Fruit fly (Drosophila melanogaster) whole organism, embryonic: Measurements from ENCODE around the gene CG7675.

Source experiments
- Abd-B ChIP-seq: fragments of 200-800 bp; sonication (Bioruptor generic); optimal IDR thresholded peaks from 2 replicates; lab custom pipeline; 2018; ENCODE audit warnings: missing biosample characterization, mild to moderate bottlenecking, missing genetic modification characterization, moderate library complexity
- CG10431 ChIP-seq: fragments of 200-800 bp; sonication (Bioruptor generic); optimal IDR thresholded peaks from 3 replicates; lab custom pipeline; 2018; ENCODE audit warnings: missing biosample characterization, mild to moderate bottlenecking, missing genetic modification characterization
- CG10959 ChIP-seq: fragments of 200-800 bp; sonication (Bioruptor generic); IDR thresholded peaks from 2 replicates; pipeline ENCODE4 v1.3.6; 2022; ENCODE audit warnings: missing biosample characterization, missing genetic modification characterization
- CG12299 ChIP-seq: fragments of 200-800 bp; sonication (Bioruptor generic); optimal IDR thresholded peaks from 2 replicates; lab custom pipeline; 2018; ENCODE audit warnings: missing biosample characterization, mild to moderate bottlenecking, missing genetic modification characterization
- CG13624 ChIP-seq: fragments of 200-800 bp; sonication (Bioruptor generic); optimal IDR thresholded peaks from 2 replicates; lab custom pipeline; 2016; ENCODE audit warnings: missing biosample characterization, missing genetic modification characterization
- CG13894 ChIP-seq: fragments of 200-800 bp; sonication (Bioruptor generic); optimal IDR thresholded peaks from 3 replicates; lab custom pipeline; 2018; ENCODE audit warnings: missing biosample characterization, mild to moderate bottlenecking, missing genetic modification characterization, moderate library complexity
- CG14710 ChIP-seq: fragments of 200-800 bp; sonication (Bioruptor generic); optimal IDR thresholded peaks from 3 replicates; lab custom pipeline; 2019; ENCODE audit warnings: missing biosample characterization, mild to moderate bottlenecking, missing genetic modification characterization, moderate library complexity
- CG16813 ChIP-seq: fragments of 200-800 bp; sonication (Bioruptor generic); IDR thresholded peaks from 3 replicates; pipeline ENCODE4 v1.3.6; 2022; ENCODE audit warnings: missing biosample characterization, missing genetic modification characterization; ENCODE audit not compliant: partially characterized antibody
- CG17829 ChIP-seq: fragments of 200-800 bp; optimal IDR thresholded peaks from 2 replicates; lab custom pipeline; 2019; ENCODE audit warnings: missing biosample characterization, mild to moderate bottlenecking, missing genetic modification characterization, moderate library complexity
- CG18262 ChIP-seq: fragments of 200-800 bp; optimal IDR thresholded peaks from 3 replicates; lab custom pipeline; 2019; ENCODE audit warnings: missing biosample characterization, mild to moderate bottlenecking, missing genetic modification characterization, moderate library complexity
- CG2202 ChIP-seq: fragments of 200-800 bp; sonication (Bioruptor generic); optimal IDR thresholded peaks from 2 replicates; lab custom pipeline; 2018; ENCODE audit warnings: missing biosample characterization, mild to moderate bottlenecking, missing genetic modification characterization
- CG31441 ChIP-seq: fragments of 200-800 bp; sonication (Bioruptor generic); IDR thresholded peaks from 2 replicates; pipeline ENCODE4 v1.3.6; 2022; ENCODE audit warnings: missing biosample characterization, missing genetic modification characterization
- CG3726 ChIP-seq: fragments of 200-800 bp; sonication (Bioruptor generic); IDR thresholded peaks from 3 replicates; pipeline ENCODE4, ENCODE4 v1.3.6; 2022; ENCODE audit warnings: missing biosample characterization, missing genetic modification characterization
- CG3847 ChIP-seq: fragments of 200-800 bp; sonication (Bioruptor generic); IDR thresholded peaks from 2 replicates; pipeline ENCODE4 v1.3.6; 2022; ENCODE audit warnings: missing biosample characterization, missing genetic modification characterization
- CG42726 ChIP-seq: fragments of 200-800 bp; sonication (Bioruptor generic); IDR thresholded peaks from 2 replicates; pipeline ENCODE4 v1.3.6; 2022; ENCODE audit warnings: missing biosample characterization, missing genetic modification characterization; ENCODE audit not compliant: partially characterized antibody
- CG7928 ChIP-seq: fragments of 200-800 bp; sonication (Bioruptor generic); optimal IDR thresholded peaks from 2 replicates; lab custom pipeline; 2017; ENCODE audit warnings: missing biosample characterization, mild to moderate bottlenecking, missing genetic modification characterization
- CG7963 ChIP-seq: fragments of 200-800 bp; sonication (Bioruptor generic); IDR thresholded peaks from 3 replicates; pipeline ENCODE4 v1.3.6; 2022; ENCODE audit warnings: missing biosample characterization, missing genetic modification characterization; ENCODE audit not compliant: partially characterized antibody
- CG9876 ChIP-seq: fragments of 200-800 bp; sonication (Bioruptor generic); optimal IDR thresholded peaks from 2 replicates; lab custom pipeline; 2016; ENCODE audit warnings: missing biosample characterization, missing genetic modification characterization
- CHES-1-like ChIP-seq: fragments of 200-800 bp; sonication (Bioruptor generic); optimal IDR thresholded peaks from 2 replicates; lab custom pipeline; 2016; ENCODE audit warnings: missing biosample characterization, missing genetic modification characterization
- CoRest ChIP-seq: fragments of 200-800 bp; sonication (Bioruptor generic); optimal IDR thresholded peaks from 3 replicates; lab custom pipeline; 2018; ENCODE audit warnings: missing biosample characterization, mild to moderate bottlenecking, missing genetic modification characterization, moderate library complexity
- Dbx ChIP-seq: fragments of 200-800 bp; sonication (Bioruptor generic); IDR thresholded peaks from 3 replicates; pipeline ENCODE4 v1.3.6; 2022; ENCODE audit warnings: missing biosample characterization, missing genetic modification characterization
- Dll ChIP-seq: fragments of 200-800 bp; sonication (Bioruptor generic); IDR thresholded peaks from 4 replicates; pipeline ENCODE4 v1.3.6; 2022; ENCODE audit warnings: missing biosample characterization, missing genetic modification characterization; ENCODE audit not compliant: partially characterized antibody
- E2f1 ChIP-seq: fragments of 200-800 bp; sonication (Bioruptor generic); IDR thresholded peaks from 2 replicates; pipeline ENCODE4 v1.3.6; 2022; ENCODE audit warnings: missing biosample characterization, missing genetic modification characterization
- Hmx ChIP-seq: fragments of 200-800 bp; sonication (Bioruptor generic); optimal IDR thresholded peaks from 2 replicates; lab custom pipeline; 2016; ENCODE audit warnings: missing biosample characterization, missing genetic modification characterization
- MTF-1 ChIP-seq: fragments of 200-800 bp; sonication (Bioruptor generic); optimal IDR thresholded peaks from 2 replicates; lab custom pipeline; 2018; ENCODE audit warnings: missing biosample characterization, mild to moderate bottlenecking, missing genetic modification characterization, borderline replicate concordance
- NfI ChIP-seq: fragments of 200-800 bp; sonication (Bioruptor generic); optimal IDR thresholded peaks from 3 replicates; lab custom pipeline; 2018; ENCODE audit warnings: missing biosample characterization, mild to moderate bottlenecking, missing genetic modification characterization, moderate library complexity
- Oaz ChIP-seq: fragments of 200-800 bp; sonication (Bioruptor generic); IDR thresholded peaks from 2 replicates; pipeline ENCODE4 v1.3.6; 2022; ENCODE audit warnings: missing biosample characterization, missing genetic modification characterization
- Optix ChIP-seq: fragments of 200-800 bp; sonication (Bioruptor generic); IDR thresholded peaks from 3 replicates; pipeline ENCODE4 v1.3.6; 2022; ENCODE audit warnings: missing biosample characterization, missing genetic modification characterization
- Taf1 ChIP-seq: fragments of 200-800 bp; sonication (Bioruptor generic); IDR thresholded peaks from 2 replicates; pipeline ENCODE4 v1.3.6; 2022; ENCODE audit warnings: missing biosample characterization, missing genetic modification characterization
- ase ChIP-seq: fragments of 200-800 bp; sonication (Bioruptor generic); IDR thresholded peaks from 3 replicates; pipeline ENCODE4 v1.3.6; 2022; ENCODE audit warnings: missing biosample characterization, missing genetic modification characterization
- br ChIP-seq: fragments of >200 bp; optimal IDR thresholded peaks from 2 replicates; lab custom pipeline; 2017
- disco-r ChIP-seq: fragments of 200-800 bp; sonication (Bioruptor generic); optimal IDR thresholded peaks from 2 replicates; lab custom pipeline; 2016; ENCODE audit warnings: missing biosample characterization, missing genetic modification characterization
- dmrt11E ChIP-seq: fragments of 200-800 bp; sonication (Bioruptor generic); optimal IDR thresholded peaks from 3 replicates; lab custom pipeline; 2018; ENCODE audit warnings: missing biosample characterization, mild to moderate bottlenecking, missing genetic modification characterization, moderate library complexity
- dmrt99B ChIP-seq: fragments of 200-800 bp; sonication (Bioruptor generic); optimal IDR thresholded peaks from 2 replicates; lab custom pipeline; 2018; ENCODE audit warnings: missing biosample characterization, mild to moderate bottlenecking, missing genetic modification characterization, moderate library complexity
- gt ChIP-seq: fragments of 200-800 bp; sonication (Bioruptor generic); IDR thresholded peaks from 2 replicates; pipeline ENCODE4 v1.3.6; 2022; ENCODE audit warnings: missing biosample characterization, missing genetic modification characterization
- jigr1 ChIP-seq: fragments of 200-800 bp; sonication (Bioruptor generic); IDR thresholded peaks from 3 replicates; pipeline ENCODE4 v1.3.6; 2022; ENCODE audit warnings: missing biosample characterization, missing genetic modification characterization
- lbe ChIP-seq: fragments of 200-800 bp; sonication (Bioruptor generic); optimal IDR thresholded peaks from 2 replicates; lab custom pipeline; 2016; ENCODE audit warnings: missing biosample characterization, mild to moderate bottlenecking, missing genetic modification characterization
- nmo ChIP-seq: fragments of 200-800 bp; sonication (Bioruptor generic); optimal IDR thresholded peaks from 2 replicates; lab custom pipeline; 2018; ENCODE audit warnings: missing biosample characterization, mild to moderate bottlenecking, missing genetic modification characterization, moderate library complexity
- odd ChIP-seq: fragments of 200-800 bp; sonication (Bioruptor generic); optimal IDR thresholded peaks from 2 replicates; lab custom pipeline; 2017; ENCODE audit warnings: missing biosample characterization, mild to moderate bottlenecking, missing genetic modification characterization
- ranshi ChIP-seq: fragments of 200-800 bp; sonication (Bioruptor generic); IDR thresholded peaks from 2 replicates; pipeline ENCODE4 v1.3.6; 2022; ENCODE audit warnings: missing biosample characterization, missing genetic modification characterization
- sc ChIP-seq, 3 experiments: fragments of >200 bp in 2 of 3; fragments of 200-800 bp in 1 of 3; sonication (Bioruptor generic) in 1 of 3; optimal IDR thresholded peaks; 2 replicates in 2 of 3; 3 replicates in 1 of 3; lab custom pipeline; 2017; ENCODE audit warnings: mild to moderate bottlenecking in 1 of 3, missing biosample characterization in 1 of 3, missing genetic modification characterization in 1 of 3, missing genetic modification reagents in 1 of 3
- scrt ChIP-seq: fragments of 200-800 bp; sonication (Bioruptor generic); optimal IDR thresholded peaks from 2 replicates; lab custom pipeline; 2018; ENCODE audit warnings: missing biosample characterization, mild to moderate bottlenecking, missing genetic modification characterization, moderate library complexity
- sens ChIP-seq: fragments of 200-800 bp; sonication (Bioruptor generic); peaks from one replicate; lab custom pipeline; 2016; ENCODE audit warnings: missing biosample characterization, missing genetic modification characterization
- slp2 ChIP-seq: fragments of 200-800 bp; sonication (Bioruptor generic); optimal IDR thresholded peaks from 2 replicates; lab custom pipeline; 2016; ENCODE audit warnings: missing biosample characterization, missing genetic modification characterization
- tll ChIP-seq, 2 experiments: fragments of 200-800 bp in 1 of 2; fragments of >200 bp in 1 of 2; sonication (Bioruptor generic) in 1 of 2; optimal IDR thresholded peaks; 2 replicates each; lab custom pipeline; 2017 to 2019; ENCODE audit warnings: missing biosample characterization in 2 of 2, missing genetic modification characterization in 2 of 2, mild to moderate bottlenecking in 1 of 2, moderate library complexity in 1 of 2
- twi ChIP-seq: fragments of 200-800 bp; optimal IDR thresholded peaks from 2 replicates; lab custom pipeline; 2019; ENCODE audit warnings: missing biosample characterization, mild to moderate bottlenecking, missing genetic modification characterization, moderate library complexity
- unpg ChIP-seq: fragments of 200-800 bp; sonication (Bioruptor generic); optimal IDR thresholded peaks from 3 replicates; lab custom pipeline; 2018; ENCODE audit warnings: missing biosample characterization, mild to moderate bottlenecking, missing genetic modification characterization, moderate library complexity
- vnd ChIP-seq: fragments of 200-800 bp; sonication (Bioruptor generic); IDR thresholded peaks from 3 replicates; pipeline ENCODE4 v1.3.6; 2022; ENCODE audit warnings: missing biosample characterization, missing genetic modification characterization; ENCODE audit not compliant: partially characterized antibody

CG7675 gene

DNA sequence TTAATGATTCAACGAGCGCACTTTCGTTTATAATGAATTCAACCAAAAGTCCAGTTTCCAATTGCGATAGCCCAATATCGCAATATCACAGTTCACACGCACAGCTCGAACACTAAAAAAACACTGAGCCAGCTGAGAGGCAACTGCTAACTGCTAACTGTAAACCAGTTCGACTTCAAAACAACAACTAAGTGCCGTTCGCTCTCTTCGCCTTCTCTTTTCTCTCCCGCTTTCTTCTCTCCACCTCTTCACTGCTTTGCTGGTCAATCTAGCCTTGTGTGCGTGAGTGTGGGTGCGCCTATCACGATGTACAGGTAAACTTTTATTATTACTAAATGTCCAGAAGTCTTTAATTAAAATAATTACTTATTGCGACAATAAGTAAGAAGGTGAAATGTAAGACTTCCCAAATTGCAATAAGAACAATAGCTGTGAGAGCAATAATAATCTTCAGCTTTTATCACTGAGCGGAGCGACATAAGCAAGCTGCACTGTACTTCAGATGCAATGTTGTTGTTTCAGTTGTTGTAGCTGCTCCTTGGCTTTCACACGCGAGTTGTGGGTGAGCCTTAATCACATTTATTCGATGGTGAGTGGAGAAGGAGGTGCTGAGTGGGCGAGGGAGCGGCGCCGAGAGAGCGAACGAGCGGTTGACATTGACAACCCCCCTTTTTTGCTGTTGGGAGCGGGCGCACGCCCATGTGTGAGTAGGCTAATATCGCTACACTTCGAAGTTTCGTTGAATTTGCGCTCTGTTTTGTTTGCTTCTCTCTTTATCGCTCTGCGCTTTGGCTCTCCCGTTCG lies 16.0 kb upstream of the CG7675 start, which contains the start of gene Vti1b (continued):
- 0 out of 4 replicates have a peak, but pooled peaks have one; percentile 29 for TF ChIP-seq Dll
- TF ChIP-seq CG42726 (GFP tag; lab: Robert Waterston, UW) = no peak
- peak; percentile 79 for TF ChIP-seq CG12299
- TF ChIP-seq CG31441 (GFP tag; lab: Robert Waterston, UW) = peak; percentile 86
- TF ChIP-seq CG3726 (GFP tag; lab: Robert Waterston, UW) = peak; percentile 81
- peak; percentile 90 for TF ChIP-seq CG13624 (GFP tag; lab: Kevin White, UChicago)
- TF ChIP-seq slp2 = peak; percentile 93
- TF ChIP-seq CG7928 = peak; percentile 71
- TF ChIP-seq CG16813 (GFP tag; lab: Robert Waterston, UW) = no peak
- TF ChIP-seq CG18262 (tag; lab: Kevin White, UChicago) = peak; percentile 96
- peak; percentile 87 for TF ChIP-seq Taf1 (GFP tag; lab: Robert Waterston, UW)
- peak; percentile 85 for TF ChIP-seq CG9876 (GFP tag; lab: Kevin White, UChicago)
- TF ChIP-seq NfI (GFP tag; lab: Kevin White, UChicago) = peak; percentile 95
- TF ChIP-seq Oaz (GFP tag; lab: Robert Waterston, UW) = peak; percentile 79
- TF ChIP-seq CG2202 = peak; percentile 94
- peak; percentile 88 for TF ChIP-seq Dbx (GFP tag; lab: Robert Waterston, UW)
- peak; percentile 90 for TF ChIP-seq CHES-1-like (GFP tag; lab: Kevin White, UChicago)
- TF ChIP-seq CoRest (tag; lab: Kevin White, UChicago) = peak; percentile 95
- no peak for TF ChIP-seq sc (optimal IDR thresholded peaks at IDR 0.05; lab: Kevin White, UChicago)
- peak; percentile 93 for TF ChIP-seq sc (GFP tag; optimal IDR thresholded peaks at IDR 0.05; lab: Kevin White, UChicago)
- peak; percentile 90 for TF ChIP-seq E2f1 (GFP tag; lab: Robert Waterston, UW)
- TF ChIP-seq Abd-B (GFP tag; lab: Kevin White, UChicago) = peak; percentile 91
- TF ChIP-seq lbe (GFP tag; lab: Kevin White, UChicago) = peak; percentile 93
- TF ChIP-seq sens (GFP tag; lab: Kevin White, UChicago) = peak; percentile 98
- peak; percentile 86 for TF ChIP-seq Hmx (GFP tag; lab: Kevin White, UChicago)
- TF ChIP-seq CG17829 (tag; lab: Kevin White, UChicago) = peak; percentile 94
- peak; percentile 33 for TF ChIP-seq CG13894 (tag; lab: Kevin White, UChicago)
- peak; percentile 95 for TF ChIP-seq dmrt99B
- TF ChIP-seq Optix = peak; percentile 92
- peak; percentile 79 for TF ChIP-seq MTF-1 (GFP tag; lab: Kevin White, UChicago)
- peak; percentile 83 for TF ChIP-seq twi
- peak; percentile 85 for TF ChIP-seq odd (GFP tag; lab: Kevin White, UChicago)
- peak; percentile 75 for TF ChIP-seq CG10431 (GFP tag; lab: Kevin White, UChicago)
- peak; percentile 84 for TF ChIP-seq disco-r (GFP tag; lab: Kevin White, UChicago)
- TF ChIP-seq br (lab: Kevin White, UChicago) = no peak
- TF ChIP-seq tll (GFP tag; optimal IDR thresholded peaks at IDR 0.05; lab: Kevin White, UChicago) = no peak
- peak; percentile 96 for TF ChIP-seq nmo
- peak; percentile 87 for TF ChIP-seq jigr1 (GFP tag; lab: Robert Waterston, UW)
- peak; percentile 89 for TF ChIP-seq scrt (GFP tag; lab: Kevin White, UChicago)
- TF ChIP-seq gt (GFP tag; lab: Robert Waterston, UW) = peak; percentile 82
- TF ChIP-seq CG3847 (GFP tag; lab: Robert Waterston, UW) = peak; percentile 88
- no peak for TF ChIP-seq CG7963 (GFP tag; lab: Robert Waterston, UW)
- TF ChIP-seq vnd (GFP tag; lab: Robert Waterston, UW) = no peak
- TF ChIP-seq CG14710 (tag; lab: Kevin White, UChicago) = peak; percentile 93
- TF ChIP-seq CG10959 (GFP tag; lab: Robert Waterston, UW) = peak; percentile 89
- TF ChIP-seq unpg (GFP tag; lab: Kevin White, UChicago) = peak; percentile 93
- TF ChIP-seq dmrt11E (tag; lab: Kevin White, UChicago) = peak; percentile 94
- TF ChIP-seq ase (GFP tag; lab: Robert Waterston, UW) = peak; percentile 85
- TF ChIP-seq ranshi = peak; percentile 92
